Fruit fly (Drosophila melanogaster) whole organism, embryonic: ENCODE data around the gene CG3294.

Experiments used
- Adf1 ChIP-seq: fragments of 200-800 bp; sonication (Bioruptor generic); IDR thresholded peaks from 2 replicates; pipeline ENCODE4 v1.3.6; 2022; ENCODE audit warnings: missing biosample characterization, missing genetic modification characterization
- CG10147 ChIP-seq: fragments of 200-800 bp; sonication (Bioruptor generic); optimal IDR thresholded peaks from 2 replicates; lab custom pipeline; 2019; ENCODE audit warnings: missing biosample characterization, mild to moderate bottlenecking, missing genetic modification characterization, moderate library complexity
- CG10366 ChIP-seq: fragments of 200-800 bp; sonication (Bioruptor generic); IDR thresholded peaks from 2 replicates; pipeline ENCODE4 v1.3.6; 2022; ENCODE audit warnings: missing biosample characterization, missing genetic modification characterization
- CG14965 ChIP-seq: fragments of 200-800 bp; sonication (Bioruptor generic); optimal IDR thresholded peaks from 2 replicates; lab custom pipeline; 2016; ENCODE audit warnings: missing biosample characterization, missing genetic modification characterization, borderline replicate concordance
- CG17568 ChIP-seq: fragments of 200-800 bp; sonication (Bioruptor generic); optimal IDR thresholded peaks from 2 replicates; lab custom pipeline; 2018; ENCODE audit warnings: missing biosample characterization, mild to moderate bottlenecking, missing genetic modification characterization, moderate library complexity
- CG18011 ChIP-seq: fragments of 200-800 bp; sonication (Bioruptor generic); optimal IDR thresholded peaks from 2 replicates; lab custom pipeline; 2017; ENCODE audit warnings: missing biosample characterization, missing genetic modification characterization, mild to moderate bottlenecking, moderate library complexity, missing genotype
- CG30431 ChIP-seq: fragments of 200-800 bp; sonication (Bioruptor generic); optimal IDR thresholded peaks from 2 replicates; lab custom pipeline; 2017; ENCODE audit warnings: missing biosample characterization, missing genetic modification characterization
- CG32772 ChIP-seq: fragments of 200-800 bp; sonication (Bioruptor generic); IDR thresholded peaks from 2 replicates; pipeline ENCODE4 v1.3.6; 2022; ENCODE audit warnings: missing biosample characterization, missing genetic modification characterization
- CG33557 ChIP-seq: fragments of 200-800 bp; sonication (Bioruptor generic); optimal IDR thresholded peaks from 2 replicates; lab custom pipeline; 2019; ENCODE audit warnings: missing biosample characterization, mild to moderate bottlenecking, missing genetic modification characterization, moderate library complexity
- CG6689 ChIP-seq: fragments of 200-800 bp; sonication (Bioruptor generic); IDR thresholded peaks from 2 replicates; pipeline ENCODE4 v1.3.6; 2022; ENCODE audit warnings: missing biosample characterization, missing genetic modification characterization
- CG7745 ChIP-seq: fragments of 200-800 bp; sonication (Bioruptor generic); optimal IDR thresholded peaks from 2 replicates; lab custom pipeline; 2018; ENCODE audit warnings: missing biosample characterization, mild to moderate bottlenecking, missing genetic modification characterization, moderate library complexity
- CG9437 ChIP-seq: fragments of 200-800 bp; sonication (Bioruptor generic); optimal IDR thresholded peaks from 2 replicates; lab custom pipeline; 2018; ENCODE audit warnings: missing biosample characterization, mild to moderate bottlenecking, missing genetic modification characterization
- CG9797 ChIP-seq: fragments of 200-800 bp; sonication (Bioruptor generic); optimal IDR thresholded peaks from 3 replicates; lab custom pipeline; 2018; ENCODE audit warnings: missing biosample characterization, mild to moderate bottlenecking, missing genetic modification characterization
- Dek ChIP-seq: fragments of 200-800 bp; sonication (Bioruptor generic); optimal IDR thresholded peaks from 3 replicates; lab custom pipeline; 2019; ENCODE audit warnings: missing biosample characterization, mild to moderate bottlenecking, missing genetic modification characterization, moderate library complexity
- Dfd ChIP-seq, 2 experiments: fragments of >200 bp; optimal IDR thresholded peaks; 2 replicates each; lab custom pipeline; 2017; ENCODE audit warnings: missing biosample characterization in 2 of 2, missing genetic modification characterization in 2 of 2
- Doc2 ChIP-seq: fragments of 200-800 bp; sonication (Bioruptor generic); IDR thresholded peaks from 2 replicates; pipeline ENCODE4 v1.3.6; 2022; ENCODE audit warnings: missing biosample characterization, missing genetic modification characterization
- E2f2 ChIP-seq: fragments of 200-800 bp; sonication (Bioruptor generic); IDR thresholded peaks from 2 replicates; pipeline ENCODE4 v1.3.6; 2022; ENCODE audit warnings: missing biosample characterization, missing genetic modification characterization
- HmgZ ChIP-seq: fragments of 200-800 bp; sonication (Bioruptor generic); optimal IDR thresholded peaks from 2 replicates; lab custom pipeline; 2018; ENCODE audit warnings: missing biosample characterization, mild to moderate bottlenecking, missing genetic modification characterization
- Hr51 ChIP-seq, 2 experiments: fragments of 200-800 bp; sonication (Bioruptor generic); optimal IDR thresholded peaks; 2 replicates in 1 of 2; 3 replicates in 1 of 2; lab custom pipeline; 2016 to 2018; ENCODE audit warnings: missing biosample characterization in 2 of 2, missing genetic modification characterization in 2 of 2, mild to moderate bottlenecking in 1 of 2, moderate library complexity in 1 of 2
- MTF-1 ChIP-seq: fragments of 200-800 bp; sonication (Bioruptor generic); optimal IDR thresholded peaks from 2 replicates; lab custom pipeline; 2018; ENCODE audit warnings: missing biosample characterization, mild to moderate bottlenecking, missing genetic modification characterization, borderline replicate concordance
- NC2α ChIP-seq: fragments of 200-800 bp; sonication (Bioruptor generic); optimal IDR thresholded peaks from 2 replicates; lab custom pipeline; 2016; ENCODE audit warnings: missing biosample characterization, missing genetic modification characterization
- NK7.1 ChIP-seq: fragments of 200-800 bp; sonication (Bioruptor generic); optimal IDR thresholded peaks from 3 replicates; lab custom pipeline; 2016; ENCODE audit warnings: missing biosample characterization, missing genetic modification characterization
- Ptx1 ChIP-seq: fragments of 200-800 bp; sonication (Bioruptor generic); IDR thresholded peaks from 2 replicates; pipeline ENCODE4 v1.3.6; 2022; ENCODE audit warnings: missing biosample characterization, missing genetic modification characterization
- Sox102F ChIP-seq: fragments of 200-800 bp; sonication (Bioruptor generic); optimal IDR thresholded peaks from 2 replicates; lab custom pipeline; 2018; ENCODE audit warnings: missing biosample characterization, mild to moderate bottlenecking, missing genetic modification characterization, moderate library complexity
- Ssrp ChIP-seq: fragments of 200-800 bp; sonication (Bioruptor generic); optimal IDR thresholded peaks from 2 replicates; lab custom pipeline; 2018; ENCODE audit warnings: missing biosample characterization, mild to moderate bottlenecking, missing genetic modification characterization, moderate library complexity
- Vsx1 ChIP-seq: fragments of 200-800 bp; sonication (Bioruptor generic); optimal IDR thresholded peaks from 2 replicates; lab custom pipeline; 2017; ENCODE audit warnings: missing biosample characterization, mild to moderate bottlenecking, missing genetic modification characterization, missing genetic modification reagents
- aop ChIP-seq: fragments of 200-800 bp; sonication (Bioruptor generic); IDR thresholded peaks from 2 replicates; pipeline ENCODE4 v1.3.6; 2022; ENCODE audit warnings: missing biosample characterization, missing genetic modification characterization
- bcd ChIP-seq: fragments of 200-800 bp; sonication (Bioruptor generic); optimal IDR thresholded peaks from 2 replicates; lab custom pipeline; 2017; ENCODE audit warnings: missing biosample characterization, mild to moderate bottlenecking, missing genetic modification characterization
- danr ChIP-seq: fragments of 200-800 bp; sonication (Bioruptor generic); IDR thresholded peaks from 2 replicates; pipeline ENCODE4 v1.3.6; 2022; ENCODE audit warnings: missing biosample characterization, missing genetic modification characterization
- ftz-f1 ChIP-seq: fragments of 200-800 bp; sonication (Bioruptor generic); optimal IDR thresholded peaks from 2 replicates; lab custom pipeline; 2016; ENCODE audit warnings: missing biosample characterization, missing genetic modification characterization
- gcm ChIP-seq: fragments of 200-800 bp; sonication (Bioruptor generic); optimal IDR thresholded peaks from 2 replicates; lab custom pipeline; 2019; ENCODE audit warnings: missing biosample characterization, mild to moderate bottlenecking, missing genetic modification characterization, moderate library complexity
- hkb ChIP-seq, 2 experiments: fragments of 200-800 bp in 1 of 2; fragments of >200 bp in 1 of 2; sonication (Bioruptor generic) in 1 of 2; IDR thresholded peaks in 1 of 2; optimal IDR thresholded peaks in 1 of 2; 2 replicates each; pipeline versions ENCODE4 v1.3.6 to Lab custom; 2017 to 2022; ENCODE audit warnings: missing biosample characterization in 1 of 2, missing genetic modification characterization in 1 of 2
- kni ChIP-seq: fragments of 200-800 bp; sonication (Bioruptor generic); optimal IDR thresholded peaks from 3 replicates; lab custom pipeline; 2017; ENCODE audit warnings: mild to moderate bottlenecking, missing biosample characterization, missing genetic modification reagents, missing genetic modification characterization
- lola ChIP-seq, 3 experiments: fragments of >200 bp in 2 of 3; fragments of 200-800 bp in 1 of 3; sonication (Bioruptor generic) in 1 of 3; optimal IDR thresholded peaks; 2 replicates each; lab custom pipeline; 2017 to 2019; ENCODE audit warnings: missing biosample characterization in 3 of 3, missing genetic modification characterization in 3 of 3, mild to moderate bottlenecking in 1 of 3, moderate library complexity in 1 of 3
- odd ChIP-seq: fragments of 200-800 bp; sonication (Bioruptor generic); optimal IDR thresholded peaks from 2 replicates; lab custom pipeline; 2017; ENCODE audit warnings: missing biosample characterization, mild to moderate bottlenecking, missing genetic modification characterization
- pfk ChIP-seq: fragments of 200-800 bp; sonication (Bioruptor generic); optimal IDR thresholded peaks from 2 replicates; lab custom pipeline; 2018; ENCODE audit warnings: missing biosample characterization, mild to moderate bottlenecking, missing genetic modification characterization, moderate library complexity
- phol ChIP-seq: fragments of 200-800 bp; sonication (Bioruptor generic); optimal IDR thresholded peaks from 3 replicates; lab custom pipeline; 2018; ENCODE audit warnings: missing biosample characterization, mild to moderate bottlenecking, missing genetic modification characterization, moderate library complexity
- pita ChIP-seq: fragments of 200-800 bp; sonication (Bioruptor generic); optimal IDR thresholded peaks from 2 replicates; lab custom pipeline; 2017; ENCODE audit warnings: missing biosample characterization, mild to moderate bottlenecking, missing genetic modification characterization
- pnt ChIP-seq: fragments of 200-800 bp; sonication (Bioruptor generic); optimal IDR thresholded peaks from 3 replicates; lab custom pipeline; 2016; ENCODE audit warnings: missing biosample characterization, missing genetic modification characterization
- prd ChIP-seq, 3 experiments: fragments of >200 bp in 2 of 3; fragments of 200-800 bp in 1 of 3; sonication (Bioruptor generic) in 1 of 3; optimal IDR thresholded peaks in 2 of 3; IDR thresholded peaks in 1 of 3; 2 replicates in 2 of 3; 3 replicates in 1 of 3; pipeline versions ENCODE4 v1.3.6 to Lab custom; 2017 to 2022; ENCODE audit warnings: missing biosample characterization in 1 of 3, missing genetic modification characterization in 1 of 3
- row ChIP-seq: fragments of 200-800 bp; sonication (Bioruptor generic); IDR thresholded peaks from 3 replicates; pipeline ENCODE4 v1.3.6; 2022; ENCODE audit warnings: missing biosample characterization, missing genetic modification characterization
- shn ChIP-seq: fragments of 200-800 bp; sonication (Bioruptor generic); optimal IDR thresholded peaks from 3 replicates; lab custom pipeline; 2016; ENCODE audit warnings: missing biosample characterization, missing genetic modification characterization
- slbo ChIP-seq: fragments of 200-800 bp; sonication (Bioruptor generic); IDR thresholded peaks from 2 replicates; pipeline ENCODE4 v1.3.6; 2022; ENCODE audit warnings: missing biosample characterization, missing genetic modification characterization
- stwl ChIP-seq: fragments of 200-800 bp; sonication (Bioruptor generic); optimal IDR thresholded peaks from 3 replicates; lab custom pipeline; 2018; ENCODE audit warnings: missing biosample characterization, mild to moderate bottlenecking, missing genetic modification characterization, moderate library complexity
- tgo ChIP-seq: fragments of 200-800 bp; sonication (Bioruptor generic); IDR thresholded peaks from 3 replicates; pipeline ENCODE4 v1.3.6; 2022; ENCODE audit warnings: missing biosample characterization, missing genetic modification characterization
- tio ChIP-seq: fragments of 200-800 bp; sonication (Bioruptor generic); optimal IDR thresholded peaks from 2 replicates; lab custom pipeline; 2017; ENCODE audit warnings: missing biosample characterization, missing genetic modification characterization, inconsistent platforms
- unpg ChIP-seq: fragments of 200-800 bp; sonication (Bioruptor generic); optimal IDR thresholded peaks from 3 replicates; lab custom pipeline; 2018; ENCODE audit warnings: missing biosample characterization, mild to moderate bottlenecking, missing genetic modification characterization, moderate library complexity

Gene CG3294

DNA sequence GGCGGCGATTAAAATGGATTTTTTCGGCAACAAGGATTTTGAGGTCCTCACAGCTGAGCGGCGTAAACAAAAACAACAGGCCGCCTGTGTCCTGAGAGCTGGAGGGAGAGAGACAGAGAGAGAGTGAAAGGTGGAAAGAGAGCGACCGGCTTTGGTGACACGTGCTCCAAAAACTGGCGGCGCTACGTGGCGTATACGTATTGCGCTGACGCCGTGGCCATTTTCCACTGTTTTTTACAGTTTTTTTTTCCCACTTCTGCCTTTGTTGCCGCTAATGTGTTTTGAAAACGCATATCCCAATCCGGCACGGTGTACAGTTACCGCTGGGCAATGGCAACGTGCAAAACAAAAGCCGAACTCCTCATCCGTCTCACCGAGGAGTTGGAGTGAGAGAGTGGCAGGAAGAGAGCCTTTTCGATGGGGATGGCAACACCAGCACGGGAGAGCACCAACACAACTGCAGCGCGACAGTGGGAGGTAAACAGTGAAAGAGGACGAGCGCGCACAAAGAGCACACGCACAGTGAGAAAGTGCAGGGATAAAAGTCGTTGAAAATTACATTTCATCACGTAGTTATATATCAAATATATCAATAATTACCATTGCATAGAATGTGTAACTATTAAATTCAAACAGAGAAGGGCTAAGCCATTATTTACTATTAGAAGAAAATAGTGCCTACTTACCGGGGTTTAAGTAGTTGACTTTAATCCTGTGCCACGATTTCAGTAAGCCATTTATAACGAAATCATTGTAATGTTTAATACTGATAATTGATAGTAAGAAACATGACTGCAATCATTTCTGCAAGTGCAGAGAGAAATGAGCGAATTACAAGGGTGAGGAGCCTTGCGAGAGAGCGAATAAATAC lies 26.3 kb downstream of the CG3294 start (continued):
- TF ChIP-seq CG32772 (GFP tag; lab: Robert Waterston, UW) (peak; percentile 38), ftz-f1 (GFP tag; lab: Kevin White, UChicago) (no peak), pnt (peak; percentile 30), CG6689 (GFP tag; lab: Robert Waterston, UW) (peak; percentile 65), pfk (GFP tag; lab: Kevin White, UChicago) (no peak), Dfd (GFP tag; optimal IDR thresholded peaks at IDR 0.05; lab: Kevin White, UChicago) (no peak), Hr51 (GFP tag; optimal IDR thresholded peaks at IDR 0.05; lab: Kevin White, UChicago) (peak in 1 of 2 experiments; percentile 60), CG18011 (GFP tag; lab: Kevin White, UChicago) (no peak), Adf1 (no peak), danr (GFP tag; lab: Robert Waterston, UW) (peak; percentile 39), tio (GFP tag; lab: Kevin White, UChicago) (peak; percentile 69), prd (optimal IDR thresholded peaks at IDR 0.05; lab: Kevin White, UChicago) (no peak), prd (GFP tag; IDR thresholded peaks at IDR 0.05; lab: Robert Waterston, UW) (peak; percentile 77), unpg (GFP tag; lab: Kevin White, UChicago) (peak; percentile 14), CG33557 (GFP tag; lab: Kevin White, UChicago) (peak; percentile 10), hkb (optimal IDR thresholded peaks at IDR 0.05; lab: Kevin White, UChicago) (no peak), hkb (GFP tag; IDR thresholded peaks at IDR 0.05; lab: Robert Waterston, UW) (peak; percentile 6), CG17568 (GFP tag; lab: Kevin White, UChicago) (no peak), Vsx1 (peak; percentile 19), Dek (tag; lab: Kevin White, UChicago) (no peak), CG9797 (no peak), slbo (GFP tag; lab: Robert Waterston, UW) (peak; percentile 65), Doc2 (GFP tag; lab: Robert Waterston, UW) (no peak), Sox102F (GFP tag; lab: Kevin White, UChicago) (peak; percentile 52), odd (GFP tag; lab: Kevin White, UChicago) (no peak), CG7745 (tag; lab: Kevin White, UChicago) (no peak), Ptx1 (GFP tag; lab: Robert Waterston, UW) (peak; percentile 43), tgo (GFP tag; lab: Robert Waterston, UW) (peak; percentile 38), gcm (GFP tag; lab: Kevin White, UChicago) (peak; percentile 5), NK7.1 (GFP tag; lab: Kevin White, UChicago) (no peak), HmgZ (peak; percentile 46), row (GFP tag; lab: Robert Waterston, UW) (peak; percentile 75; the same call in 2 of the 3 replicates), lola (GFP tag; optimal IDR thresholded peaks at IDR 0.05; lab: Kevin White, UChicago) (peak in 1 of 3 experiments; percentile 73), CG9437 (GFP tag; lab: Kevin White, UChicago) (peak; percentile 64), CG30431 (GFP tag; lab: Kevin White, UChicago) (peak; percentile 26), pita (GFP tag; lab: Kevin White, UChicago) (no peak), E2f2 (GFP tag; lab: Robert Waterston, UW) (peak; percentile 53), Ssrp (tag; lab: Kevin White, UChicago) (peak; percentile 61), MTF-1 (no peak), stwl (tag; lab: Kevin White, UChicago) (no peak), CG10366 (peak; percentile 18; the same call in 1 of the 2 replicates), bcd (GFP tag; lab: Kevin White, UChicago) (peak; percentile 18), CG10147 (peak; percentile 13), aop (GFP tag; lab: Robert Waterston, UW) (no peak), shn (GFP tag; lab: Kevin White, UChicago) (no peak), NC2α (GFP tag; lab: Kevin White, UChicago) (no peak), phol (tag; lab: Kevin White, UChicago) (peak; percentile 56), CG14965 (no peak), kni (no peak)
